Fruit fly (Drosophila melanogaster) whole organism, wandering third instar larva: ENCODE measurements around the gene CG14277.

Experiments
- Abd-B ChIP-seq: fragments of >200 bp; optimal IDR thresholded peaks from 2 replicates; lab custom pipeline; 2017; ENCODE audit warnings: missing biosample characterization, missing genetic modification characterization
- CG32264 ChIP-seq: fragments of 200-800 bp; sonication (Bioruptor generic); optimal IDR thresholded peaks from 2 replicates; lab custom pipeline; 2016; ENCODE audit warnings: missing biosample characterization, missing genetic modification characterization
- CG9705 ChIP-seq: fragments of 200-800 bp; sonication (Bioruptor generic); optimal IDR thresholded peaks from 2 replicates; lab custom pipeline; 2018; ENCODE audit warnings: missing biosample characterization, mild to moderate bottlenecking, missing genetic modification characterization
- Dfd ChIP-seq: fragments of >200 bp; optimal IDR thresholded peaks from 2 replicates; lab custom pipeline; 2017; ENCODE audit warnings: missing biosample characterization, missing genetic modification characterization
- GATAd ChIP-seq: sonication (Bioruptor generic); optimal IDR thresholded peaks from 2 replicates; lab custom pipeline; 2016; ENCODE audit warnings: missing biosample characterization, missing genetic modification characterization
- HLH106 ChIP-seq: fragments of 200-800 bp; optimal IDR thresholded peaks from 3 replicates; lab custom pipeline; 2019; ENCODE audit warnings: missing biosample characterization, mild to moderate bottlenecking, missing genetic modification characterization, moderate library complexity
- Hnf4 ChIP-seq: fragments of 200-800 bp; sonication (Bioruptor generic); optimal IDR thresholded peaks from 2 replicates; lab custom pipeline; 2016; ENCODE audit warnings: missing biosample characterization, mild to moderate bottlenecking, missing genetic modification characterization
- Hr78 ChIP-seq: fragments of >200 bp; optimal IDR thresholded peaks from 2 replicates; lab custom pipeline; 2017; ENCODE audit warnings: missing biosample characterization, missing genetic modification characterization
- Hr83 ChIP-seq: fragments of 200-300 bp; sonication (Bioruptor generic); optimal IDR thresholded peaks from 2 replicates; lab custom pipeline; 2016; ENCODE audit warnings: missing biosample characterization, mild to moderate bottlenecking, missing genetic modification characterization, moderate library complexity; ENCODE audit not compliant: poor library complexity, severe bottlenecking
- Jra ChIP-seq: sonication (Bioruptor generic); optimal IDR thresholded peaks from 2 replicates; lab custom pipeline; 2016; ENCODE audit warnings: missing biosample characterization, missing genetic modification characterization
- Mio ChIP-seq: sonication (Bioruptor generic); optimal IDR thresholded peaks from 2 replicates; lab custom pipeline; 2016; ENCODE audit warnings: missing biosample characterization, missing genetic modification characterization
- Myc ChIP-seq: fragments of >200 bp; optimal IDR thresholded peaks from 2 replicates; lab custom pipeline; 2017
- N ChIP-seq: fragments of >200 bp; optimal IDR thresholded peaks from 2 replicates; lab custom pipeline; 2018; ENCODE audit warnings: missing biosample characterization, missing external identifiers, missing genetic modification characterization
- OdsH ChIP-seq: fragments of 200-800 bp; sonication (Bioruptor generic); optimal IDR thresholded peaks from 2 replicates; lab custom pipeline; 2016; ENCODE audit warnings: missing biosample characterization, mild to moderate bottlenecking, missing genetic modification characterization
- Rel ChIP-seq, 2 experiments: fragments of 200-800 bp; sonication (Bioruptor generic) in 1 of 2; optimal IDR thresholded peaks; 2 replicates in 1 of 2; 3 replicates in 1 of 2; lab custom pipeline; 2016 to 2019; ENCODE audit warnings: mild to moderate bottlenecking in 2 of 2, missing biosample characterization in 2 of 2, missing genetic modification characterization in 2 of 2, moderate library complexity in 1 of 2
- Sp1 ChIP-seq: fragments of 200-800 bp; sonication (Bioruptor generic); optimal IDR thresholded peaks from 3 replicates; lab custom pipeline; 2019; ENCODE audit warnings: missing biosample characterization, mild to moderate bottlenecking, missing genetic modification characterization, moderate library complexity
- Vsx2 ChIP-seq: fragments of 200-300, 225-300 bp; sonication (Bioruptor generic); optimal IDR thresholded peaks from 2 replicates; lab custom pipeline; 2018; ENCODE audit warnings: missing biosample characterization, missing genetic modification characterization; ENCODE audit not compliant: partially characterized antibody
- br ChIP-seq: fragments of 200-800 bp; sonication (Bioruptor generic); optimal IDR thresholded peaks from 2 replicates; lab custom pipeline; 2016; ENCODE audit warnings: missing biosample characterization, missing genetic modification characterization
- brk ChIP-seq: fragments of 200-800 bp; sonication (Bioruptor generic); optimal IDR thresholded peaks from 2 replicates; lab custom pipeline; 2016; ENCODE audit warnings: missing biosample characterization, mild to moderate bottlenecking, missing genetic modification characterization
- dl ChIP-seq, 2 experiments: fragments of 175-275, 200-275 bp in 1 of 2; fragments of 200-275 bp in 1 of 2; sonication (Bioruptor generic); optimal IDR thresholded peaks; lab custom pipeline; 2018; ENCODE audit warnings: mild to moderate bottlenecking in 2 of 2, missing biosample characterization in 2 of 2, missing genetic modification characterization in 2 of 2, moderate library complexity in 2 of 2; ENCODE audit not compliant: partially characterized antibody in 2 of 2, insufficient read depth in 1 of 2
- dmrt93B ChIP-seq: fragments of 200-800 bp; sonication (Bioruptor generic); optimal IDR thresholded peaks from 2 replicates; lab custom pipeline; 2018; ENCODE audit warnings: missing biosample characterization, mild to moderate bottlenecking, missing genetic modification characterization
- ey ChIP-seq: fragments of 200-800 bp; sonication (Bioruptor generic); optimal IDR thresholded peaks from 2 replicates; lab custom pipeline; 2016; ENCODE audit warnings: missing biosample characterization, missing genetic modification characterization
- foxo ChIP-seq, 2 experiments: fragments of 200-800 bp; sonication (Bioruptor generic); optimal IDR thresholded peaks; 2 replicates in 1 of 2; 3 replicates in 1 of 2; lab custom pipeline; 2016 to 2017; ENCODE audit warnings: missing biosample characterization in 2 of 2, missing genetic modification characterization in 2 of 2
- fru ChIP-seq: fragments of 200-800 bp; sonication (Bioruptor generic); optimal IDR thresholded peaks from 3 replicates; lab custom pipeline; 2016; ENCODE audit warnings: missing biosample characterization, mild to moderate bottlenecking, missing genetic modification characterization
- h ChIP-seq: fragments of 200-800 bp; sonication (Bioruptor generic); optimal IDR thresholded peaks from 3 replicates; lab custom pipeline; 2016; ENCODE audit warnings: missing biosample characterization, mild to moderate bottlenecking, missing genetic modification characterization
- jim ChIP-seq: fragments of 175-275, 200-325 bp; sonication (Bioruptor generic); optimal IDR thresholded peaks from 2 replicates; lab custom pipeline; 2016; ENCODE audit warnings: missing biosample characterization, mild to moderate bottlenecking, missing genetic modification characterization
- lola ChIP-seq: fragments of >200 bp; optimal IDR thresholded peaks from 2 replicates; lab custom pipeline; 2017; ENCODE audit warnings: missing biosample characterization, missing genetic modification characterization
- pan ChIP-seq: fragments of >200 bp; optimal IDR thresholded peaks from 2 replicates; lab custom pipeline; 2017
- psq ChIP-seq: fragments of 200-800 bp; sonication (Bioruptor generic); optimal IDR thresholded peaks from 3 replicates; lab custom pipeline; 2017; ENCODE audit warnings: missing biosample characterization, mild to moderate bottlenecking, missing genetic modification characterization, moderate library complexity
- sage ChIP-seq: fragments of 200-800 bp; sonication (Bioruptor generic); optimal IDR thresholded peaks from 2 replicates; lab custom pipeline; 2016; ENCODE audit warnings: missing biosample characterization, mild to moderate bottlenecking, missing genetic modification characterization
- sv ChIP-seq: fragments of 200-800 bp; sonication (Bioruptor generic); optimal IDR thresholded peaks from 3 replicates; lab custom pipeline; 2016; ENCODE audit warnings: missing biosample characterization, missing genetic modification characterization
- tai ChIP-seq: sonication (Bioruptor generic); optimal IDR thresholded peaks from 2 replicates; lab custom pipeline; 2016; ENCODE audit warnings: missing biosample characterization, missing genetic modification characterization
- usp ChIP-seq: fragments of >200 bp; optimal IDR thresholded peaks from 2 replicates; lab custom pipeline; 2017; ENCODE audit warnings: missing biosample characterization, missing genetic modification characterization
- woc ChIP-seq: sonication (Bioruptor generic); optimal IDR thresholded peaks from 2 replicates; lab custom pipeline; 2016; ENCODE audit warnings: missing biosample characterization, mild to moderate bottlenecking, missing genetic modification characterization

CG14277 gene

DNA sequence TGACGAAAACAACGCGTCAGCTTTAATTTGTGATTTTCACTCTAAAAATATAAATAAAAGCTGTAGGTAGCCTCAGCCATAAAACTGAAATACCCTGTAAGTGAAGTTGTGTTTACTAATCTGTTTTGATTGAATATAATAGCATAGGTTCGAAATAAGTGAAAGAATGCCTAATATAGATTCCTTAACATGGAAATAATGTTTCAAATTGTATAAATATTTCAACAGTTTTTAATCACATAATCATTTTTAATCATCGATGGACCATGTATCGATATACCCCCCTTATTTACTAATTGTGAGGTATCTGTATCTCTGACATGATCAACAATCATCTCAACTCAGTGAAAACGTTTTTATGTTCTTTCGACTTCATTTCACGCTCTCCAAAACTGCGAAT is 13.1 kb downstream of the CG14277 start:
- TF ChIP-seq GATAd (GFP tag; lab: Kevin White, UChicago) (no peak), Dfd (GFP tag; lab: Kevin White, UChicago) (no peak), HLH106 (no peak), usp (GFP tag; lab: Kevin White, UChicago) (no peak), jim (GFP tag; lab: Kevin White, UChicago) (no peak), dmrt93B (GFP tag; lab: Kevin White, UChicago) (no peak), OdsH (GFP tag; lab: Kevin White, UChicago) (peak; percentile 43), Myc (no peak), psq (no peak), br (GFP tag; lab: Kevin White, UChicago) (peak; percentile 16)

DNA sequence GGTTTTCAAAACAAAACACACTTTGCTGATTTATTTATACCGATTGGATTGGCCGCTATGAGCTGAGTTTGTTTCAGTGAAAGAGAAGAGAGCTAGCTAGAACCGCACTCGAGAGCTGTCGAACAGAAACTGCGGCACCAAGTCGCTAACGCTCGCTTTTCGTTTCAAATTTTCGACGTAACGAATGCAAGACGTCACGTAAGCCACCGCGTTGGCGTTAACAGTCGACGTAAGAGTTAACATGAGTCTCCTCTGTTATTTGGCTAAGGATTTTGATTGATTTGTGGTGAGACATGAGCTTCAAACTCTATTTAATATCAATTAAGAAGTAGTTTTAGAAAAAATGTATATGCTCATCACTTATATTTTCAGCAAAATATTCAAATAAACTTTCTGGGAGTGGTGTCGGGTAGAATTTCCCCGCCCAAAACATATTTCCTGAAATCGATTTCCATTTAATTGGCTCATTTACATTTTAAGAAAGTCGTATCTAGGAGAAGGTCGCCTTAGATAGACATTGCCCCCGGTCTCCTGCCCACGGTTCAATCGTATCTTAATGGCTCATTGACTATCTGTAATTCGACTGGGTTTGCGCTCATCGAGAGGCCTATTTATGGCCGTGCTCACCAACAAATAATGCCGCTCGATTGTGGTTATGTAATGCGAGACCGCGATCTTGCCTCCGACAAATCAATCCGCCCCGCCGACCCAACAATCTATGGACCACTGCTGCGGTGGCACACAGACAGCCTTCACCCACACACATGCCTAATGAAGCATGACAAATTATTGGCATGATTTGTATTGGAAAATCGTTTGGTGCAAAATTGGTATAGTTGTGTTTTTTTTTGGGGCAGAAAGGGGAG is 15.3 kb downstream of the CG14277 start, which contains the start of gene CG8086:
CG8086 (minus strand) TSS at position 102 of the 866 bp plus-strand sequence.
- TF ChIP-seq dmrt93B (GFP tag; lab: Kevin White, UChicago) (no peak), lola (GFP tag; lab: Kevin White, UChicago) (no peak), h (GFP tag; lab: Kevin White, UChicago) (no peak), usp (GFP tag; lab: Kevin White, UChicago) (no peak), pan (lab: Kevin White, UChicago) (no peak), Hr83 (GFP tag; lab: Kevin White, UChicago) (no peak), foxo (GFP tag; optimal IDR thresholded peaks at IDR 0.05; lab: Kevin White, UChicago) (no peak), Jra (GFP tag; lab: Kevin White, UChicago) (no peak), Vsx2 (GFP tag; lab: Kevin White, UChicago) (no peak), Dfd (GFP tag; lab: Kevin White, UChicago) (no peak), ey (no peak), Abd-B (GFP tag; lab: Kevin White, UChicago) (no peak), Mio (GFP tag; lab: Kevin White, UChicago) (no peak)

DNA sequence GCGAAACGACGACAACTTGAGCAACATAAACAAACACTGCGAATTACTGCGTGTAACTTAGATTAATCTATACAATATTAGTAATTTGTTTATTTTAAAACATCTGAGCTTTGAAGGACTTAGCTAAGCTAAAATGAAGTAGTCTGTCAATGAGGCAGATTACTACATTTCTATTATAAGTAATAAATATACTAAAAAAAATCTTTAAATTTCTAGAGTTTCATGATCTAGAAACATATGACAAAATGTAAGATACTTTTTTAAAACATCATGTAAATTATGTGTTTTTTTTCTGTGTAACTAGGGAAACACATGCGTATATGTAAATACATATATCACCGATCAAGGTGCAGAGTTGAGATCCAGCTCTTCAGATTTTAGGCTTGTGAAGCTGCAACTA is 23.9 kb downstream of the CG14277 start:
- no peak for TF ChIP-seq Vsx2 (GFP tag; lab: Kevin White, UChicago)
- no peak for TF ChIP-seq Jra (GFP tag; lab: Kevin White, UChicago)
- peak; percentile 42 for TF ChIP-seq Sp1 (GFP tag; lab: Kevin White, UChicago)
- peak in 1 of 2 experiments; percentile 41 for TF ChIP-seq foxo (GFP tag; optimal IDR thresholded peaks at IDR 0.05; lab: Kevin White, UChicago)
- no peak for TF ChIP-seq CG9705 (GFP tag; lab: Kevin White, UChicago)
- TF ChIP-seq dmrt93B (GFP tag; lab: Kevin White, UChicago): no peak
- TF ChIP-seq pan (lab: Kevin White, UChicago): no peak
- TF ChIP-seq sage (GFP tag; lab: Kevin White, UChicago): no peak
- no peak for TF ChIP-seq Abd-B (GFP tag; lab: Kevin White, UChicago)
- TF ChIP-seq tai (GFP tag; lab: Kevin White, UChicago): no peak
- TF ChIP-seq Hr78 (GFP tag; lab: Kevin White, UChicago): no peak
- TF ChIP-seq ey: no peak
- TF ChIP-seq h (GFP tag; lab: Kevin White, UChicago): peak; percentile 33
- no peak for TF ChIP-seq usp (GFP tag; lab: Kevin White, UChicago)
- TF ChIP-seq sv (GFP tag; lab: Kevin White, UChicago): peak; percentile 8
- no peak for TF ChIP-seq CG32264 (GFP tag; lab: Kevin White, UChicago)
- no peak for TF ChIP-seq fru (GFP tag; lab: Kevin White, UChicago)
- TF ChIP-seq psq: peak; percentile 7
- TF ChIP-seq brk (GFP tag; lab: Kevin White, UChicago): no peak

dm6 chr2L:8266670-8267435 is 24.6 kb downstream of the CG14277 start:
- no peak for TF ChIP-seq sv (GFP tag; lab: Kevin White, UChicago)
- TF ChIP-seq jim (GFP tag; lab: Kevin White, UChicago): no peak
- no peak for TF ChIP-seq Hr78 (GFP tag; lab: Kevin White, UChicago)
- TF ChIP-seq Hr83 (GFP tag; lab: Kevin White, UChicago): no peak
- no peak for TF ChIP-seq Rel (GFP tag; optimal IDR thresholded peaks at IDR 0.05; lab: Kevin White, UChicago)
- TF ChIP-seq Rel (tag; optimal IDR thresholded peaks at IDR 0.05; lab: Kevin White, UChicago): no peak
- no peak for TF ChIP-seq woc (GFP tag; lab: Kevin White, UChicago)
- no peak for TF ChIP-seq Jra (GFP tag; lab: Kevin White, UChicago)
- no peak for TF ChIP-seq psq
- TF ChIP-seq CG9705 (GFP tag; lab: Kevin White, UChicago): no peak
- no peak for TF ChIP-seq fru (GFP tag; lab: Kevin White, UChicago)
- no peak for TF ChIP-seq Hnf4
- TF ChIP-seq GATAd (GFP tag; lab: Kevin White, UChicago): no peak
- TF ChIP-seq N (GFP tag; lab: Kevin White, UChicago): no peak
- TF ChIP-seq dl (GFP tag; optimal IDR thresholded peaks at IDR 0.05; lab: Kevin White, UChicago; ENCODE audit: insufficient read depth in 1 of 2, partially characterized antibody in 2 of 2): no peak
- TF ChIP-seq dmrt93B (GFP tag; lab: Kevin White, UChicago): no peak
- no peak for TF ChIP-seq tai (GFP tag; lab: Kevin White, UChicago)
- no peak for TF ChIP-seq sage (GFP tag; lab: Kevin White, UChicago)
